Worm (Caenorhabditis elegans) whole organism, L4/young adult: Measurements from ENCODE around the gene twk-31.

Experiments
- dao-5 ChIP-seq: sonication (generic microtip); optimal IDR thresholded peaks from 2 replicates; lab custom pipeline; 2016; ENCODE audit warnings: missing genotype, missing genetic modification characterization, moderate library complexity, missing compliant biosample characterization
- him-1 ChIP-seq: sonication (generic microtip); optimal IDR thresholded peaks from 2 replicates; lab custom pipeline; 2016; ENCODE audit warnings: missing genotype, missing genetic modification reagents, missing genetic modification characterization, missing compliant biosample characterization

DNA sequence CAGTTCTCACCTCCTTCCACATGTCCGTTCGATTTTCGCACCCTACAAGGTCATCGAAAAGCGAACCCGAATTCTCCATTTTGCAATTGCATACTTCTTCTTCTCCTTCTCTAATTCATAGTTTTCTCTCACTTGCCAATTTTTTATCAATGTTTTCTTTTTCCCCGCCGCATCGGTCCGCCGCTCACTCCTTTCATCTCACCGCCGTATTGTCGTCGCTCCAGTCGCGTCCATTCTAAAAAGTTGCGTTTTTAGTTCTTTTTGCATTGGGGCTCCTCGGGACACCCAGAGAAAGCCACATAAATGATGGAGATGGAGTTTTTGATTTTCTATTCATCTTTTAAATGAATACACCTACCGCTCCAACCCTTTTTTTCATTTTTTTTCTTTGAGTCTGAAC, 40.9 kb downstream of the twk-31 start:
- no peak for TF ChIP-seq dao-5 (tag; lab: Kevin White, UChicago)
- TF ChIP-seq him-1 = no peak
